Fruit fly (Drosophila melanogaster): Measurements from ENCODE around the gene CG4751.

CG4751 gene

DNA sequence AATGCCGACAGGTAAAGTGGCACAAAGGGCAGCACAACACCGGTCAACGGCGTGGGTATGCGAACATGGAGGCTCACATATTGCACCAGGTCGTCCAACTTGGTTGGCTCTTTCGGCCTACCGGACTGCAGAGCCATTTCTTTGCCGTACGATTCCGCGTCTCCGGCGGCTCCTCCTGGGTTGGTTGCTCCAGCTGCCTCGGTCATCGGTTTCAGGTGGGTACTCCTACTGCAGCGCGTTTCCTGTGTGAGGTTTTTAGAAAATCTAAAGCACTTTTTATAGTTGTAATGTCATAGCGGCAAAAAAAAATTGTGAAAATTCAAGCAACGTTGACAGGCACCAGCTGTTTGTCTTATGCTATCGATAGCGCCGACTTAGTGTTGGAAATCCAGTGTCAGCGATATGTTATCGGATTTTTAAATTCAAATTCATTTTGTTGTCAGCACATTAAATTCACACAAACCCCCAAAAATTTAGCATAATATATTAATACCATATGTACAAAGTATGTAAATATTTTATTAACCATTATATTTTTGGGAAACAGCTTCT lies 10.5 kb upstream of the CG4751 start, which contains the start of gene CG6230 (continued):
- peak; percentile 55; the same call in 1 of the 2 replicates for TF ChIP-seq hbn (GFP tag; IDR thresholded peaks at IDR 0.05; ENCODE audit: partially characterized antibody)
- TF ChIP-seq ara (GFP tag; IDR thresholded peaks at IDR 0.05), result no peak
- no peak for TF ChIP-seq CG18599 (GFP tag; optimal IDR thresholded peaks at IDR 0.05)
- TF ChIP-seq phol (tag; optimal IDR thresholded peaks at IDR 0.05), result peak; percentile 14
- no peak for TF ChIP-seq cad (GFP tag; optimal IDR thresholded peaks at IDR 0.05)
- TF ChIP-seq CG9797 (GFP tag; optimal IDR thresholded peaks at IDR 0.05), result peak; percentile 18
- TF ChIP-seq mirr (GFP tag; optimal IDR thresholded peaks at IDR 0.05), result no peak
- no peak for TF ChIP-seq CG12155 (GFP tag; optimal IDR thresholded peaks at IDR 0.05)
- TF ChIP-seq lbe (GFP tag; optimal IDR thresholded peaks at IDR 0.05), result no peak
- TF ChIP-seq CG10147 (GFP tag; optimal IDR thresholded peaks at IDR 0.05), result no peak
- TF ChIP-seq CG17328 (GFP tag; IDR thresholded peaks at IDR 0.05), result no peak
- TF ChIP-seq Abd-B (GFP tag; optimal IDR thresholded peaks at IDR 0.05), result no peak
- TF ChIP-seq Rx (GFP tag; IDR thresholded peaks at IDR 0.05), result no peak
- TF ChIP-seq CG13287 (GFP tag; IDR thresholded peaks at IDR 0.05; ENCODE audit: partially characterized antibody), result peak; percentile 77
- no peak for TF ChIP-seq Elba2 (GFP tag; optimal IDR thresholded peaks at IDR 0.05)
- peak; percentile 68; the same call in 2 of the 3 replicates for TF ChIP-seq CG6791 (GFP tag; IDR thresholded peaks at IDR 0.05; ENCODE audit: partially characterized antibody)
- no peak for TF ChIP-seq CG7271 (tag; optimal IDR thresholded peaks at IDR 0.05)
- TF ChIP-seq bigmax (GFP tag; optimal IDR thresholded peaks at IDR 0.05), result no peak
- no peak for TF ChIP-seq ham (GFP tag; IDR thresholded peaks at IDR 0.05)
- no peak for TF ChIP-seq B-H1 (GFP tag; IDR thresholded peaks at IDR 0.05)
- no peak for TF ChIP-seq CG11723 (GFP tag; optimal IDR thresholded peaks at IDR 0.05)
- no peak for TF ChIP-seq jing (GFP tag; optimal IDR thresholded peaks at IDR 0.05)
- TF ChIP-seq CG14050 (GFP tag; IDR thresholded peaks at IDR 0.05), result no peak
- TF ChIP-seq Xbp1 (GFP tag; optimal IDR thresholded peaks at IDR 0.05), result no peak
- TF ChIP-seq CG10462 (GFP tag; optimal IDR thresholded peaks at IDR 0.05), result no peak
- no peak for TF ChIP-seq CG9932 (GFP tag; IDR thresholded peaks at IDR 0.05)
- TF ChIP-seq wdn (GFP tag; IDR thresholded peaks at IDR 0.05), result no peak
- no peak for TF ChIP-seq E2f1 (GFP tag; IDR thresholded peaks at IDR 0.05)
- no peak for TF ChIP-seq CG6272 (GFP tag; IDR thresholded peaks at IDR 0.05)
- no peak for TF ChIP-seq CG17359 (tag; optimal IDR thresholded peaks at IDR 0.05)
- no peak for TF ChIP-seq CG11247 (GFP tag; IDR thresholded peaks at IDR 0.05)
- TF ChIP-seq CG13424 (tag; optimal IDR thresholded peaks at IDR 0.05), result no peak
- no peak for TF ChIP-seq CG11560 (tag; IDR thresholded peaks at IDR 0.05)
- no peak for TF ChIP-seq ap (GFP tag; IDR thresholded peaks at IDR 0.05)
- no peak for TF ChIP-seq CG11696 (GFP tag; IDR thresholded peaks at IDR 0.05)
- no peak for TF ChIP-seq CG12942 (GFP tag; optimal IDR thresholded peaks at IDR 0.05)
- TF ChIP-seq Deaf1 (tag; optimal IDR thresholded peaks at IDR 0.05), result no peak
- no peak for TF ChIP-seq Hr3 (GFP tag; optimal IDR thresholded peaks at IDR 0.05)
- TF ChIP-seq cg (GFP tag; optimal IDR thresholded peaks at IDR 0.05), result no peak
- peak; percentile 40 for TF ChIP-seq stwl (tag; optimal IDR thresholded peaks at IDR 0.05)
- peak; percentile 26; the same call in 1 of the 3 replicates for TF ChIP-seq CG14860 (GFP tag; IDR thresholded peaks at IDR 0.05; ENCODE audit: partially characterized antibody)
- TF ChIP-seq amos (GFP tag; IDR thresholded peaks at IDR 0.05; ENCODE audit: partially characterized antibody), result peak; percentile 71
- no peak for TF ChIP-seq CG2199 (GFP tag; IDR thresholded peaks at IDR 0.05)
- no peak for TF ChIP-seq Ssrp (tag; optimal IDR thresholded peaks at IDR 0.05)
- peak; percentile 59 for TF ChIP-seq CG4617 (GFP tag; optimal IDR thresholded peaks at IDR 0.05; ENCODE audit: borderline replicate concordance)
- TF ChIP-seq kni (GFP tag; optimal IDR thresholded peaks at IDR 0.05), result no peak
- TF ChIP-seq Scr (GFP tag; IDR thresholded peaks at IDR 0.05; ENCODE audit: partially characterized antibody), result peak; percentile 70
- peak; percentile 11; the same call in 1 of the 3 replicates for TF ChIP-seq CG7963 (GFP tag; IDR thresholded peaks at IDR 0.05; ENCODE audit: partially characterized antibody)
- TF ChIP-seq CG4820 (GFP tag; optimal IDR thresholded peaks at IDR 0.05), result no peak
- TF ChIP-seq CG3838 (GFP tag; optimal IDR thresholded peaks at IDR 0.05), result no peak

All from whole organism, embryonic.